Worm (Caenorhabditis elegans) whole organism, L3 larva: Measurements from ENCODE around the gene F55D1.1.

Experiments
- ama-1 ChIP-seq: fragments of 150-350 bp; optimal IDR thresholded peaks from 2 replicates; lab custom pipeline; 2018
- ceh-9 ChIP-seq: sonication (generic microtip); optimal IDR thresholded peaks from 2 replicates; lab custom pipeline; 2018; ENCODE audit warnings: missing biosample characterization, missing genetic modification characterization
- daf-12 ChIP-seq: fragments of 150-350 bp; optimal IDR thresholded peaks from 2 replicates; lab custom pipeline; 2014; ENCODE audit warnings: missing biosample characterization, missing genetic modification reagents, missing genetic modification characterization
- elt-3 ChIP-seq, 3 experiments: fragments of 150-350 bp in 1 of 3; sonication (generic microtip) in 2 of 3; optimal IDR thresholded peaks; 2 replicates in 2 of 3; 4 replicates in 1 of 3; lab custom pipeline; 2014 to 2017; ENCODE audit warnings: missing biosample characterization in 3 of 3, missing genetic modification characterization in 3 of 3
- fkh-10 ChIP-seq: sonication (generic microtip); optimal IDR thresholded peaks from 2 replicates; lab custom pipeline; 2017; ENCODE audit warnings: missing biosample characterization, missing genetic modification reagents, missing genetic modification characterization
- jun-1 ChIP-seq: fragments of 150-350 bp; optimal IDR thresholded peaks from 2 replicates; lab custom pipeline; 2014; ENCODE audit warnings: missing biosample characterization, missing genetic modification reagents, missing genetic modification characterization
- mdl-1 ChIP-seq: fragments of 150-350 bp; optimal IDR thresholded peaks from 2 replicates; lab custom pipeline; 2014; ENCODE audit warnings: missing biosample characterization, missing genetic modification characterization
- nhr-12 ChIP-seq: fragments of 150-350 bp; optimal IDR thresholded peaks from 2 replicates; lab custom pipeline; 2014; ENCODE audit warnings: missing biosample characterization, missing genetic modification characterization
- nhr-28 ChIP-seq: fragments of 150-350 bp; optimal IDR thresholded peaks from 2 replicates; lab custom pipeline; 2014; ENCODE audit warnings: missing biosample characterization, missing genetic modification characterization
- nhr-77 ChIP-seq: fragments of 150-350 bp; optimal IDR thresholded peaks from 2 replicates; lab custom pipeline; 2014; ENCODE audit warnings: missing biosample characterization, missing genetic modification characterization
- skn-1 ChIP-seq: fragments of 150-350 bp; optimal IDR thresholded peaks from 2 replicates; lab custom pipeline; 2014; ENCODE audit warnings: missing biosample characterization, missing genetic modification characterization
- snpc-4 ChIP-seq: fragments of 150-350 bp; optimal IDR thresholded peaks from 2 replicates; lab custom pipeline; 2014; ENCODE audit warnings: missing biosample characterization, missing genetic modification characterization
- tbx-2 ChIP-seq: sonication (generic microtip); optimal IDR thresholded peaks from 2 replicates; lab custom pipeline; 2016; ENCODE audit warnings: mild to moderate bottlenecking, missing genetic modification characterization, missing compliant biosample characterization
- unc-39 ChIP-seq: sonication (generic microtip); optimal IDR thresholded peaks from 4 replicates; lab custom pipeline; 2017; ENCODE audit warnings: missing biosample characterization, missing genetic modification characterization

DNA sequence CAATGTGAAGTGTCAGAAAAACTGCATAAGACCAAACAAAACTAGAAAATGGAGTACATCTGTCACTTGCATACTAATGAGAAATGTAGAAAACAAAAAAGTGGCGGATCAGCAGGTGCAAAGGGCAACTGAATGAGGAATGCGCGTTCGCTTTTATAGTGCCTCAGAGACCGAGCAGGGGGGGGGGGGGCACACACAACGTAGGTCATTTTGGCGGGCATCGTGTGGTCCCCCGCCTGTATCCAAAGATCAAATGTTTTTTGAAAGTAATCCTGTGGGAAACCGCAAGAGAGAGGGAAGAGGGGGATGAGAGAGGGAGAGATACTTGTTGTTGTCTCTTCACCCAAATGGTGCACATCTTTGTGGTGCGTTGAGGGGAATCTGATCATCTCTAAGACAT is 28.7 kb downstream of the F55D1.1 start:
- TF ChIP-seq unc-39 (no peak), ceh-9 (tag; lab: Kevin White, UChicago) (no peak), daf-12 (no peak), tbx-2 (no peak), ama-1 (lab: Kevin White, UChicago) (no peak), jun-1 (tag; lab: Kevin White, UChicago) (no peak), fkh-10 (GFP tag; lab: Kevin White, UChicago) (no peak), skn-1 (no peak), elt-3 (tag; optimal IDR thresholded peaks at IDR 0.05; lab: Kevin White, UChicago) (no peak), mdl-1 (tag; lab: Kevin White, UChicago) (no peak), nhr-12 (tag; lab: Kevin White, UChicago) (no peak), nhr-77 (tag; lab: Kevin White, UChicago) (no peak), snpc-4 (tag; lab: Kevin White, UChicago) (no peak), nhr-28 (no peak)
